Fruit fly (Drosophila melanogaster) Kc167 (cell line): ENCODE results near the gene mey.

ENCODE experiments used
- h ChIP-seq: fragments of >200 bp; optimal IDR thresholded peaks from 3 replicates; lab custom pipeline; 2018; ENCODE audit warnings: missing external identifiers
- ttk ChIP-seq: sonication (Bioruptor generic); optimal IDR thresholded peaks from 2 replicates; lab custom pipeline; 2017; ENCODE audit warnings: missing external identifiers

- TF ChIP-seq h (lab: Kevin White, UChicago) = no peak
- TF ChIP-seq ttk = no peak
Measured at dm6 chr3R:31503665-31504064, 4.6 kb downstream of the mey start.
